Fruit fly (Drosophila melanogaster) whole organism, embryonic: Measurements from ENCODE around the gene MED27.

Experiments used
- BtbVII ChIP-seq: fragments of 200-800 bp; sonication (Bioruptor generic); optimal IDR thresholded peaks from 3 replicates; lab custom pipeline; 2017; ENCODE audit warnings: missing biosample characterization, mild to moderate bottlenecking, missing genetic modification characterization
- CG10147 ChIP-seq: fragments of 200-800 bp; sonication (Bioruptor generic); optimal IDR thresholded peaks from 2 replicates; lab custom pipeline; 2019; ENCODE audit warnings: missing biosample characterization, mild to moderate bottlenecking, missing genetic modification characterization, moderate library complexity
- CG10431 ChIP-seq: fragments of 200-800 bp; sonication (Bioruptor generic); optimal IDR thresholded peaks from 3 replicates; lab custom pipeline; 2018; ENCODE audit warnings: missing biosample characterization, mild to moderate bottlenecking, missing genetic modification characterization
- CG13296 ChIP-seq: fragments of 200-800 bp; sonication (Bioruptor generic); optimal IDR thresholded peaks from 3 replicates; lab custom pipeline; 2018; ENCODE audit warnings: missing biosample characterization, mild to moderate bottlenecking, missing genetic modification characterization
- CG14965 ChIP-seq: fragments of 200-800 bp; sonication (Bioruptor generic); optimal IDR thresholded peaks from 2 replicates; lab custom pipeline; 2016; ENCODE audit warnings: missing biosample characterization, missing genetic modification characterization, borderline replicate concordance
- CG1603 ChIP-seq: fragments of 200-800 bp; sonication (Bioruptor generic); optimal IDR thresholded peaks from 2 replicates; lab custom pipeline; 2019; ENCODE audit warnings: missing biosample characterization, mild to moderate bottlenecking, missing genetic modification characterization, moderate library complexity
- CG1647 ChIP-seq: fragments of 200-800 bp; sonication (Bioruptor generic); optimal IDR thresholded peaks from 3 replicates; lab custom pipeline; 2016; ENCODE audit warnings: missing biosample characterization, missing genetic modification characterization
- CG16815 ChIP-seq: fragments of 200-800 bp; sonication (Bioruptor generic); optimal IDR thresholded peaks from 3 replicates; lab custom pipeline; 2017; ENCODE audit warnings: missing biosample characterization, mild to moderate bottlenecking, missing genetic modification characterization
- CG18262 ChIP-seq: fragments of 200-800 bp; optimal IDR thresholded peaks from 3 replicates; lab custom pipeline; 2019; ENCODE audit warnings: missing biosample characterization, mild to moderate bottlenecking, missing genetic modification characterization, moderate library complexity
- CG18476 ChIP-seq: fragments of 200-800 bp; sonication (Bioruptor generic); optimal IDR thresholded peaks from 2 replicates; lab custom pipeline; 2016; ENCODE audit warnings: missing biosample characterization, mild to moderate bottlenecking, missing genetic modification characterization
- CG2129 ChIP-seq: fragments of 200-800 bp; sonication (Bioruptor generic); IDR thresholded peaks from 2 replicates; pipeline ENCODE4 v1.3.6; 2022; ENCODE audit warnings: missing biosample characterization, missing genetic modification characterization; ENCODE audit not compliant: partially characterized antibody
- CG2889 ChIP-seq: fragments of 200-800 bp; sonication (Bioruptor generic); IDR thresholded peaks from 3 replicates; pipeline ENCODE4 v1.3.6; 2022; ENCODE audit warnings: missing biosample characterization, missing genetic modification characterization
- CG30403 ChIP-seq: fragments of 200-800 bp; sonication (Bioruptor generic); optimal IDR thresholded peaks from 3 replicates; lab custom pipeline; 2016; ENCODE audit warnings: missing biosample characterization, missing genetic modification characterization
- CG33557 ChIP-seq: fragments of 200-800 bp; sonication (Bioruptor generic); optimal IDR thresholded peaks from 2 replicates; lab custom pipeline; 2019; ENCODE audit warnings: missing biosample characterization, mild to moderate bottlenecking, missing genetic modification characterization, moderate library complexity
- CG3838 ChIP-seq: fragments of 200-800 bp; sonication (Bioruptor generic); optimal IDR thresholded peaks from 3 replicates; lab custom pipeline; 2016; ENCODE audit warnings: missing biosample characterization, missing genetic modification characterization
- CG4707 ChIP-seq: fragments of 200-800 bp; sonication (Bioruptor generic); optimal IDR thresholded peaks from 2 replicates; lab custom pipeline; 2018; ENCODE audit warnings: missing biosample characterization, mild to moderate bottlenecking, missing genetic modification characterization, moderate library complexity
- CG6272 ChIP-seq: fragments of 200-800 bp; sonication (Bioruptor generic); IDR thresholded peaks from 2 replicates; pipeline ENCODE4 v1.3.6; 2022; ENCODE audit warnings: missing biosample characterization, missing genetic modification characterization
- CG6683 ChIP-seq: fragments of 200-800 bp; sonication (Bioruptor generic); optimal IDR thresholded peaks from 2 replicates; lab custom pipeline; 2017; ENCODE audit warnings: missing biosample characterization, mild to moderate bottlenecking, missing genetic modification characterization, missing genetic modification reagents
- CG7745 ChIP-seq: fragments of 200-800 bp; sonication (Bioruptor generic); optimal IDR thresholded peaks from 2 replicates; lab custom pipeline; 2018; ENCODE audit warnings: missing biosample characterization, mild to moderate bottlenecking, missing genetic modification characterization, moderate library complexity
- CG7987 ChIP-seq: fragments of 200-800 bp; sonication (Bioruptor generic); optimal IDR thresholded peaks from 2 replicates; lab custom pipeline; 2018; ENCODE audit warnings: missing biosample characterization, mild to moderate bottlenecking, missing genetic modification characterization, moderate library complexity
- CG9215 ChIP-seq: fragments of 200-800 bp; sonication (Bioruptor generic); IDR thresholded peaks from 2 replicates; pipeline ENCODE4 v1.3.6; 2022; ENCODE audit warnings: missing biosample characterization, missing genetic modification characterization
- CTCF ChIP-seq: fragments of 200-800 bp; sonication (Bioruptor generic); optimal IDR thresholded peaks from 2 replicates; lab custom pipeline; 2017; ENCODE audit warnings: missing biosample characterization, mild to moderate bottlenecking, missing genetic modification characterization, moderate library complexity
- Chrac-16 ChIP-seq: fragments of 200-800 bp; sonication (Bioruptor generic); optimal IDR thresholded peaks from 3 replicates; lab custom pipeline; 2016; ENCODE audit warnings: missing biosample characterization, missing genetic modification characterization
- Gsc ChIP-seq: fragments of 200-800 bp; sonication (Bioruptor generic); IDR thresholded peaks from 2 replicates; pipeline ENCODE4 v1.3.6; 2022; ENCODE audit warnings: missing biosample characterization, missing genetic modification characterization
- HLH3B ChIP-seq: fragments of 200-800 bp; sonication (Bioruptor generic); IDR thresholded peaks from 2 replicates; pipeline ENCODE4 v1.3.6; 2022; ENCODE audit warnings: missing biosample characterization, missing genetic modification characterization
- Hmx ChIP-seq: fragments of 200-800 bp; sonication (Bioruptor generic); optimal IDR thresholded peaks from 2 replicates; lab custom pipeline; 2016; ENCODE audit warnings: missing biosample characterization, missing genetic modification characterization
- Hr39 ChIP-seq: fragments of >200 bp; optimal IDR thresholded peaks from 2 replicates; lab custom pipeline; 2017
- Hr51 ChIP-seq, 2 experiments: fragments of 200-800 bp; sonication (Bioruptor generic); optimal IDR thresholded peaks; 2 replicates in 1 of 2; 3 replicates in 1 of 2; lab custom pipeline; 2016 to 2018; ENCODE audit warnings: missing biosample characterization in 2 of 2, missing genetic modification characterization in 2 of 2, mild to moderate bottlenecking in 1 of 2, moderate library complexity in 1 of 2
- MESR4 ChIP-seq: fragments of 200-800 bp; sonication (Bioruptor generic); optimal IDR thresholded peaks from 2 replicates; lab custom pipeline; 2018; ENCODE audit warnings: missing biosample characterization, mild to moderate bottlenecking, missing genetic modification characterization, moderate library complexity
- Myb ChIP-seq: fragments of 200-800 bp; sonication (Bioruptor generic); optimal IDR thresholded peaks from 2 replicates; lab custom pipeline; 2016; ENCODE audit warnings: missing biosample characterization, missing genetic modification characterization
- Poxn ChIP-seq: fragments of 200-800 bp; sonication (Bioruptor generic); IDR thresholded peaks from 2 replicates; pipeline ENCODE4 v1.3.6; 2022; ENCODE audit warnings: missing biosample characterization, missing genetic modification characterization
- ac ChIP-seq: fragments of 200-800 bp; sonication (Bioruptor generic); optimal IDR thresholded peaks from 3 replicates; lab custom pipeline; 2017; ENCODE audit warnings: missing biosample characterization, mild to moderate bottlenecking, missing genetic modification characterization
- ase ChIP-seq: fragments of 200-800 bp; sonication (Bioruptor generic); IDR thresholded peaks from 3 replicates; pipeline ENCODE4 v1.3.6; 2022; ENCODE audit warnings: missing biosample characterization, missing genetic modification characterization
- bbx ChIP-seq: fragments of 200-800 bp; sonication (Bioruptor generic); IDR thresholded peaks from 2 replicates; pipeline ENCODE4 v1.3.6; 2022; ENCODE audit warnings: missing biosample characterization, missing genetic modification characterization; ENCODE audit not compliant: partially characterized antibody
- chm ChIP-seq: fragments of 200-800 bp; sonication (Bioruptor generic); IDR thresholded peaks from 2 replicates; pipeline ENCODE4 v1.3.6; 2022; ENCODE audit warnings: missing biosample characterization, missing genetic modification characterization
- en ChIP-seq: fragments of 200-800 bp; sonication (Bioruptor generic); optimal IDR thresholded peaks from 2 replicates; lab custom pipeline; 2016; ENCODE audit warnings: missing biosample characterization, missing genetic modification characterization
- eyg ChIP-seq: fragments of 200-800 bp; sonication (Bioruptor generic); optimal IDR thresholded peaks from 3 replicates; lab custom pipeline; 2016; ENCODE audit warnings: missing biosample characterization, missing genetic modification characterization
- gce ChIP-seq: fragments of 200-800 bp; sonication (Bioruptor generic); IDR thresholded peaks from 3 replicates; pipeline ENCODE4 v1.3.6; 2022; ENCODE audit warnings: missing biosample characterization, missing genetic modification characterization
- grau ChIP-seq: fragments of 200-800 bp; optimal IDR thresholded peaks from 3 replicates; lab custom pipeline; 2019; ENCODE audit warnings: missing biosample characterization, mild to moderate bottlenecking, missing genetic modification characterization, moderate library complexity
- her ChIP-seq: fragments of 200-800 bp; sonication (Bioruptor generic); optimal IDR thresholded peaks from 2 replicates; lab custom pipeline; 2016; ENCODE audit warnings: missing biosample characterization, missing genetic modification characterization
- insv ChIP-seq, 2 experiments: fragments of 200-800 bp; sonication (Bioruptor generic); optimal IDR thresholded peaks; 3 replicates each; lab custom pipeline; 2016 to 2018; ENCODE audit warnings: missing biosample characterization in 2 of 2, missing genetic modification characterization in 2 of 2
- jing ChIP-seq: fragments of 200-800 bp; sonication (Bioruptor generic); optimal IDR thresholded peaks from 2 replicates; lab custom pipeline; 2018; ENCODE audit warnings: missing biosample characterization, mild to moderate bottlenecking, missing genetic modification characterization
- pzg ChIP-seq: fragments of 200-800 bp; sonication (Bioruptor generic); optimal IDR thresholded peaks from 3 replicates; lab custom pipeline; 2018; ENCODE audit warnings: missing biosample characterization, mild to moderate bottlenecking, missing genetic modification characterization, moderate library complexity
- salm ChIP-seq: fragments of 200-800 bp; sonication (Bioruptor generic); optimal IDR thresholded peaks from 2 replicates; lab custom pipeline; 2018; ENCODE audit warnings: missing biosample characterization, mild to moderate bottlenecking, missing genetic modification characterization
- sim ChIP-seq: fragments of 200-800 bp; sonication (Bioruptor generic); IDR thresholded peaks from 2 replicates; pipeline ENCODE4 v1.3.6; 2022; ENCODE audit warnings: missing biosample characterization, missing genetic modification characterization
- stc ChIP-seq: fragments of 200-800 bp; sonication (Bioruptor generic); IDR thresholded peaks from 2 replicates; pipeline ENCODE4 v1.3.6; 2022; ENCODE audit warnings: missing biosample characterization, missing genetic modification characterization
- tll ChIP-seq, 2 experiments: fragments of 200-800 bp in 1 of 2; fragments of >200 bp in 1 of 2; sonication (Bioruptor generic) in 1 of 2; optimal IDR thresholded peaks; 2 replicates each; lab custom pipeline; 2017 to 2019; ENCODE audit warnings: missing biosample characterization in 2 of 2, missing genetic modification characterization in 2 of 2, mild to moderate bottlenecking in 1 of 2, moderate library complexity in 1 of 2
- trh ChIP-seq: fragments of 200-800 bp; sonication (Bioruptor generic); optimal IDR thresholded peaks from 2 replicates; lab custom pipeline; 2016; ENCODE audit warnings: missing biosample characterization, missing genetic modification characterization
- vfl ChIP-seq: fragments of 200-800 bp; sonication (Bioruptor generic); optimal IDR thresholded peaks from 2 replicates; lab custom pipeline; 2016; ENCODE audit warnings: missing biosample characterization, missing genetic modification characterization
- z ChIP-seq: fragments of 200-800 bp; sonication (Bioruptor generic); IDR thresholded peaks from 3 replicates; pipeline ENCODE4 v1.3.6; 2022; ENCODE audit warnings: missing biosample characterization, missing genetic modification characterization
- zfh2 ChIP-seq: fragments of 200-800 bp; sonication (Bioruptor generic); optimal IDR thresholded peaks from 2 replicates; lab custom pipeline; 2016; ENCODE audit warnings: missing biosample characterization, missing genetic modification characterization

MED27 gene

DNA sequence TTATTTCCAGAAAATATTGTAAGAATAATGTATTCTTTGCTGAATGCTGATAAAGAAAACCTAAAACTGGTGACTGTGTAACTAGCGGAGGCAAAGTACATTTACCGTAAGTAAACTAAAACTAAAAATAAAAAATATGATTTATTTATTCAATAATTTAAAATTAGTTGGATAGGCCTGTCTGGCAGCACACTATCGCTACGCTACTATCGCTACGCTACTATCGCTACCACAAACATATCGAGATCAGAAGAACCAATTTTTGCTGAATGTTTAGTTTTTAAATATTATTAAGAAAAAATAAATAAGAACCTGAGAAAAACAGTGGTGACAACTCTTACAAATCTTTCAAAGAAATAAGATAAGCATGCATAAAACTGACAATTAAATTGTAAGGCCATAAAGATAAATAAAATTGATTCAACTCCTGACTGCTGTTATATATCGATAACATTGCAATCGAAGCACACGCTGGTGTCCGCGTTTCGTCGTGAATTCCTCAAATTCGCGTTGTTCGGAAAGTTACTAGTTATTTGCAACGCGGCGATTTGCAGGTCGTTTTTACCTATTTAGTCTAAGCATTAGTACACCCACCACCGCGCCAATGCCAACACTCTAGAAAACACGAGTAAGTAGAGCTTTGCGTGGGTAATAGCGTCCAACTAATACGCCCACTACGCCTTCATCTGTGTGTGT lies 5.4 kb downstream of the MED27 start, which contains the start of gene Wdr33 (continued):
- TF ChIP-seq CG3838 (GFP tag; lab: Kevin White, UChicago) = no peak
- peak; percentile 27 for TF ChIP-seq BtbVII (GFP tag; lab: Kevin White, UChicago)
- TF ChIP-seq salm = no peak
- TF ChIP-seq CG1603 = no peak
- TF ChIP-seq CG14965 (GFP tag; lab: Kevin White, UChicago) = no peak
- no peak for TF ChIP-seq tll (GFP tag; optimal IDR thresholded peaks at IDR 0.05; lab: Kevin White, UChicago)
- TF ChIP-seq Gsc (GFP tag; lab: Robert Waterston, UW) = no peak
- TF ChIP-seq ase (GFP tag; lab: Robert Waterston, UW) = no peak; the same call in 2 of the 3 replicates
- no peak for TF ChIP-seq ac (GFP tag; lab: Kevin White, UChicago)
- TF ChIP-seq Hr39 (lab: Kevin White, UChicago) = no peak
- no peak for TF ChIP-seq jing (GFP tag; lab: Kevin White, UChicago)
- no peak for TF ChIP-seq Hmx (GFP tag; lab: Kevin White, UChicago)
- TF ChIP-seq Myb (GFP tag; lab: Kevin White, UChicago) = peak; percentile 5
- peak; percentile 85 for TF ChIP-seq MESR4
- TF ChIP-seq zfh2 (GFP tag; lab: Kevin White, UChicago) = no peak
- TF ChIP-seq en (GFP tag; lab: Kevin White, UChicago) = no peak
- TF ChIP-seq HLH3B (GFP tag; lab: Robert Waterston, UW) = peak; percentile 30; the same call in 1 of the 2 replicates
- no peak for TF ChIP-seq CG2889 (GFP tag; lab: Robert Waterston, UW)
- peak; percentile 39 for TF ChIP-seq CG13296 (GFP tag; lab: Kevin White, UChicago)
- peak; percentile 33 for TF ChIP-seq pzg (GFP tag; lab: Kevin White, UChicago)
- peak; percentile 30 for TF ChIP-seq CG16815 (GFP tag; lab: Kevin White, UChicago)
- no peak for TF ChIP-seq Poxn (GFP tag; lab: Robert Waterston, UW)
- TF ChIP-seq CG18476 (GFP tag; lab: Kevin White, UChicago) = no peak
- no peak for TF ChIP-seq sim (GFP tag; lab: Robert Waterston, UW)
- no peak for TF ChIP-seq CG10147
- no peak for TF ChIP-seq CG33557 (GFP tag; lab: Kevin White, UChicago)
- no peak for TF ChIP-seq chm
- TF ChIP-seq grau (tag; lab: Kevin White, UChicago) = peak; percentile 42
- no peak for TF ChIP-seq z (GFP tag; lab: Robert Waterston, UW)
- TF ChIP-seq her (GFP tag; lab: Kevin White, UChicago) = peak; percentile 1
- no peak for TF ChIP-seq gce (GFP tag; lab: Robert Waterston, UW)
- peak; percentile 7 for TF ChIP-seq Chrac-16 (GFP tag; lab: Kevin White, UChicago)
- peak; percentile 89 for TF ChIP-seq CG2129 (GFP tag; lab: Robert Waterston, UW)
- TF ChIP-seq CG7745 (tag; lab: Kevin White, UChicago) = no peak
- TF ChIP-seq CG18262 (tag; lab: Kevin White, UChicago) = peak; percentile 36
- no peak for TF ChIP-seq stc
- no peak for TF ChIP-seq trh (GFP tag; lab: Kevin White, UChicago)
- TF ChIP-seq CG6683 (GFP tag; lab: Kevin White, UChicago) = no peak
- no peak for TF ChIP-seq CG1647 (GFP tag; lab: Kevin White, UChicago)
- no peak for TF ChIP-seq Hr51 (GFP tag; optimal IDR thresholded peaks at IDR 0.05; lab: Kevin White, UChicago)
- TF ChIP-seq bbx (GFP tag; lab: Robert Waterston, UW) = peak; percentile 86
- no peak for TF ChIP-seq vfl (GFP tag; lab: Kevin White, UChicago)
- TF ChIP-seq CG7987 (GFP tag; lab: Kevin White, UChicago) = no peak
- no peak for TF ChIP-seq CG9215 (GFP tag; lab: Robert Waterston, UW)
- no peak for TF ChIP-seq insv (GFP tag; optimal IDR thresholded peaks at IDR 0.05; lab: Kevin White, UChicago)
- TF ChIP-seq eyg (GFP tag; lab: Kevin White, UChicago) = no peak
- no peak for TF ChIP-seq CTCF (GFP tag; lab: Kevin White, UChicago)
- no peak for TF ChIP-seq CG10431 (GFP tag; lab: Kevin White, UChicago)
- TF ChIP-seq CG6272 (GFP tag; lab: Robert Waterston, UW) = 0 out of 2 replicates have a peak, but pooled peaks have one; percentile 19
- TF ChIP-seq CG4707 (GFP tag; lab: Kevin White, UChicago) = no peak
- peak; percentile 58 for TF ChIP-seq CG30403
